Worm (Caenorhabditis elegans) whole organism, midembryonic: ENCODE results near the gene F34D10.4.

ENCODE experiments used
- flt-1 ChIP-seq: fragments of 200-800 bp; sonication (Bioruptor generic); IDR thresholded peaks from 2 replicates; pipeline ENCODE4 v1.3.6; 2022; ENCODE audit warnings: missing genetic modification characterization, missing compliant biosample characterization
- tab-1 ChIP-seq: fragments of 200-800 bp; sonication (Bioruptor generic); IDR thresholded peaks from 2 replicates; pipeline ENCODE4 v1.3.6; 2022; ENCODE audit warnings: missing genetic modification characterization, missing compliant biosample characterization
- ztf-23 ChIP-seq: fragments of 200-800 bp; sonication (Bioruptor generic); IDR thresholded peaks from 2 replicates; pipeline ENCODE4 v1.3.6; 2022; ENCODE audit warnings: missing genetic modification reagents, missing genetic modification characterization, missing compliant biosample characterization

- no peak for TF ChIP-seq tab-1 (GFP tag; lab: Robert Waterston, UW)
- TF ChIP-seq ztf-23 (GFP tag; lab: Robert Waterston, UW): no peak
- no peak for TF ChIP-seq flt-1
Observed at ce11 chrIII:3699275-3699674, 37.1 kb upstream of the F34D10.4 start, which contains the start of gene cyn-9.
